Worm (Caenorhabditis elegans): ENCODE results near the gene BE10.4.

ce11 chrIII:12813193-12813592 is at the start of gene BE10.4:
- no peak for TF ChIP-seq F22D6.2 (tag; optimal IDR thresholded peaks at IDR 0.05)
- no peak for TF ChIP-seq tlf-1 (GFP tag; optimal IDR thresholded peaks at IDR 0.05)
- TF ChIP-seq nhr-120 (GFP tag; IDR thresholded peaks at IDR 0.05), result no peak
- no peak for TF ChIP-seq let-526 (GFP tag; IDR thresholded peaks at IDR 0.05)
- TF ChIP-seq nhr-179 (tag; optimal IDR thresholded peaks at IDR 0.05), result no peak
